Fruit fly (Drosophila melanogaster) whole organism, prepupa: ENCODE measurements around the gene CG31775.
"Not testable (repeated sequence)": the region's sequence is repeated elsewhere in the genome, so short reads cannot be mapped to it uniquely, and the experiment has no call there.

Experiments
- CG11294 ChIP-seq: fragments of 200-800 bp; sonication (Bioruptor generic); IDR thresholded peaks from 2 replicates; pipeline ENCODE4 v1.3.6; 2022; ENCODE audit warnings: missing biosample characterization, missing genetic modification characterization
- CG16779 ChIP-seq: fragments of 200-800 bp; sonication (Bioruptor generic); optimal IDR thresholded peaks from 3 replicates; lab custom pipeline; 2017; ENCODE audit warnings: missing biosample characterization, mild to moderate bottlenecking, missing genetic modification characterization
- CG32006 ChIP-seq: fragments of 200-800 bp; sonication (Bioruptor generic); optimal IDR thresholded peaks from 3 replicates; lab custom pipeline; 2017; ENCODE audit warnings: missing biosample characterization, mild to moderate bottlenecking, missing genetic modification characterization
- CG3919 ChIP-seq: fragments of 200-800 bp; sonication (Bioruptor generic); optimal IDR thresholded peaks from 3 replicates; lab custom pipeline; 2016; ENCODE audit warnings: missing biosample characterization, missing genetic modification characterization
- CG6276 ChIP-seq: fragments of 200-800 bp; sonication (Bioruptor generic); optimal IDR thresholded peaks from 2 replicates; lab custom pipeline; 2017; ENCODE audit warnings: missing biosample characterization, mild to moderate bottlenecking, missing genetic modification characterization
- Lpt ChIP-seq: fragments of 200-800 bp; sonication (Bioruptor generic); optimal IDR thresholded peaks from 3 replicates; lab custom pipeline; 2016; ENCODE audit warnings: missing biosample characterization, missing genetic modification characterization
- achi ChIP-seq: fragments of 200-800 bp; sonication (Bioruptor generic); optimal IDR thresholded peaks from 3 replicates; lab custom pipeline; 2016; ENCODE audit warnings: missing biosample characterization, missing genetic modification characterization
- dsx ChIP-seq: fragments of 200-800 bp; optimal IDR thresholded peaks from 3 replicates; lab custom pipeline; 2019; ENCODE audit warnings: missing biosample characterization, mild to moderate bottlenecking, missing genetic modification characterization, moderate library complexity; ENCODE audit not compliant: poor library complexity, severe bottlenecking
- salr ChIP-seq, 2 experiments: fragments of 200-800 bp; sonication (Bioruptor generic); optimal IDR thresholded peaks; 3 replicates each; lab custom pipeline; 2016 to 2018; ENCODE audit warnings: missing biosample characterization in 2 of 2, missing genetic modification characterization in 2 of 2, mild to moderate bottlenecking in 1 of 2

- TF ChIP-seq CG16779; CG6276; Lpt; salr (GFP tag; optimal IDR thresholded peaks at IDR 0.05; lab: Kevin White, UChicago); achi (GFP tag; lab: Kevin White, UChicago); dsx (GFP tag; lab: Kevin White, UChicago); CG11294; CG32006 (GFP tag; lab: Kevin White, UChicago); CG3919 (GFP tag; lab: Kevin White, UChicago): not testable (repeated sequence)
Measured at dm6 chr2L:14739614-14740013, 2.0 kb upstream of the CG31775 start, which contains the start of gene CG42585.
